Worm (Caenorhabditis elegans): Measurements from ENCODE around the gene C33F10.4.
"Not testable (repeated sequence)": the region's sequence is repeated elsewhere in the genome, so short reads cannot be mapped to it uniquely, and the experiment has no call there.

Gene C33F10.4

DNA sequence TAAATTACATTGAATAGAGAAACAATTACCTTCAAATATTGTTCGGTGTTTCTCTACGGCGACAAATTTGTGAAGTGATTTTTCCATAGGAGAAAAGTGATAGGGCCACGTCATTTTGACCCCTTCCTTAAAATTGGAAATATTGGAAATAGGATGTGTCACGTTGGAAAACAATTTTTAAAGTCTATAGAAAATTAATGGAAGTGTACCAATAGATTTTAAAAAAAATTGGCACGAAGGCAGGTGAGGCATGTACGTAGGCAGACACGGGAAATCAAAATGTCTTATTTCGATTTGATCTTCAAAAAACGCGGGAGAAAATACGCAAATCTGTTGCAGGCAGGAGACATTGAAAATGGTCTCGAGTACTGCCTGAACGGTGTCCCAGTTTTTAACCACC, 42.1 kb downstream of the C33F10.4 start, which contains the start of gene C33F10.12:
Gene C33F10.12 (minus strand): TSS at position 101 of the 400 bp plus-strand sequence.
- TF ChIP-seq him-1 (tag; optimal IDR thresholded peaks at IDR 0.05): no peak
- TF ChIP-seq dao-5 (tag; optimal IDR thresholded peaks at IDR 0.05): no peak
- no peak for TF ChIP-seq W03F9.2 (tag; optimal IDR thresholded peaks at IDR 0.05)

- TF ChIP-seq dao-5, W03F9.2, him-1 (tag; optimal IDR thresholded peaks at IDR 0.05): not testable (repeated sequence)
These were observed 46.6 kb downstream of the C33F10.4 start, which contains the start of the genes T23B7.2 and nspd-4 for ce11 chrII:4842143-4842658. T23B7.2 (minus strand) TSS chrII:4842243. nspd-4 (plus strand) TSS chrII:4842608.

Measured in whole organism, L4/young adult.